Fruit fly (Drosophila melanogaster) whole organism, larva: ENCODE results near the gene CG5103.

Source experiments
- noc ChIP-seq: fragments of 200-800 bp; sonication (Bioruptor generic); optimal IDR thresholded peaks from 3 replicates; lab custom pipeline; 2019; ENCODE audit warnings: missing biosample characterization, mild to moderate bottlenecking, missing genetic modification characterization, moderate library complexity

Gene CG5103

DNA sequence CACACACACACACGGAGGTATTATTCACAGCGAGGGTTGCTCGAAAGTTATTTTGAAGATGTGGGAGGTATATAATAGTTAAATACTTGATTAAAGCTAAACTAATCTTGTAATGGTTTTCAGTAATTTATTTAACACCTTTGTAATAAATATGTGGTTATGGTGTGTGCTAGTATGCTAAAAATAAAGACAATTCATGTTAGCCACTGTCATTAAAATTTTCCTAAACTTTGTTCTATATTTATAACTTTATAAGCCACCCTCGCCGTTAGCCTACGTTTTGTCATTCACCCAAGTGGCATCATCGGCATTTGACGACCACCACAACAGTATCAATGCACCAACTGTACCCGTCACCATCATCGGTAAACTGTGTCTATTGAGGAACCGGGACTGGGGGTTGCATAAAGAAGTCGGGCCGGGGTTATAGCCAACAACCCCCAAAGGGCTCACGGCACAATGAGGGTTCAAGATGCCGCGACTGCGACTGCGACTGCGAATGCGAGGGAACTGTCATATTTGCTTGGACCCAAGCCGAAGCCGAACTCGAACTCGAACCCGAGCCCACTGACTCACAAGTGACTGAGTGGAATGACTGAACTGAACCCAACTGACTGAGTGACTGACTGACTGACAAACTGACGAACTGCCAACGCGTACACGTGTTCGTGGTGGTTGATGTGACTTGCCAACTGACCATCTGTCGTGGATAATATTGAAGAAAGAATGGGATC lies 21.6 kb downstream of the CG5103 start:
- TF ChIP-seq noc (tag; lab: Kevin White, UChicago): no peak

- TF ChIP-seq noc (tag; lab: Kevin White, UChicago): no peak
Observed at dm6 chr3L:18270895-18271294, 23.2 kb downstream of the CG5103 start.

- no peak for TF ChIP-seq noc (tag; lab: Kevin White, UChicago)
Observed at dm6 chr3L:18268070-18268626, 25.9 kb downstream of the CG5103 start.

- no peak for TF ChIP-seq noc (tag; lab: Kevin White, UChicago)
Observed at dm6 chr3L:18266462-18266861, 27.6 kb downstream of the CG5103 start.

DNA sequence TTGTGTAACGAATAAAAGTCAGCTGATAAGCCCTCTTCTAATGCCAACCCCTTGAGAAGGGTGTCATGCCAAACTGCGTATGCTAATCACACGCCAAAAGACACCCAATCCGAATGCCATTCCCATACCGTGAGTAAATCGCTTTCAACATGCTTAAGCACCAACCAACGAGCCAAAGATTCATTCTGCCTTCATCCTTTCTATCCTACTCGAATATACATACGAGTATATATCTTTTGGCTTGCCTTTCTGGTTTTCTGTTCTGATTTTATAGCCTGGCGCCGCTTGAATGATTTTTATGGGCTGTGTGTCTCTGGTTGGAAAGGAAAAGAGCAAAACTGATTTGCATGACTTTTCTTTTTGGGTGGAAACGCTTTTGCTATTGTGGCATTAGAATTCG lies 28.5 kb downstream of the CG5103 start:
- TF ChIP-seq noc (tag; lab: Kevin White, UChicago): no peak

dm6 chr3L:18258756-18259155 lies 35.3 kb downstream of the CG5103 start:
- TF ChIP-seq noc (tag; lab: Kevin White, UChicago): no peak

DNA sequence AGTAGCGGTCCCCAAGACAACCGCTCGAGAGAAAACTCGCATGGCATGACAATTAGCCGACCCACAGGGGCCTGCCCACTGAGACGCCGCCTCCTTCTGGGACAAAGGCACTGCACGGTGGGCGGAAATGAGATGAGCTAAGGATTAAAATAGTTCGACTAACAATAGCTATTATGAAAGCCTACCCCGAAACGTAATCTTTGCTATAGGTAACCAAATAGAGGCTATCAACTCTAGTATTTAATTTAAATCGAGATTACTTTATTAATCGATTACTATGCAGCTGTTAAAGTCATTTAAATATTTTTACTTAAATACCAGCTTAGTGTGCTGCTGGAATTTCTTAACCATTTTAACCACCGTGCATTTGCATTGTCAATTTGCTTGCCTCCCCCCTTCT lies 37.1 kb downstream of the CG5103 start:
- no peak for TF ChIP-seq noc (tag; lab: Kevin White, UChicago)

dm6 chr3L:18251788-18252187 lies 42.3 kb downstream of the CG5103 start, which contains the start of gene CheA75a:
Gene CheA75a, plus strand, starts transcription at chr3L:18252088.
- no peak for TF ChIP-seq noc (tag; lab: Kevin White, UChicago)

dm6 chr3L:18250652-18251051 lies 43.4 kb downstream of the CG5103 start:
- no peak for TF ChIP-seq noc (tag; lab: Kevin White, UChicago)

dm6 chr3L:18248815-18249214 lies 45.2 kb downstream of the CG5103 start:
- TF ChIP-seq noc (tag; lab: Kevin White, UChicago): no peak

DNA sequence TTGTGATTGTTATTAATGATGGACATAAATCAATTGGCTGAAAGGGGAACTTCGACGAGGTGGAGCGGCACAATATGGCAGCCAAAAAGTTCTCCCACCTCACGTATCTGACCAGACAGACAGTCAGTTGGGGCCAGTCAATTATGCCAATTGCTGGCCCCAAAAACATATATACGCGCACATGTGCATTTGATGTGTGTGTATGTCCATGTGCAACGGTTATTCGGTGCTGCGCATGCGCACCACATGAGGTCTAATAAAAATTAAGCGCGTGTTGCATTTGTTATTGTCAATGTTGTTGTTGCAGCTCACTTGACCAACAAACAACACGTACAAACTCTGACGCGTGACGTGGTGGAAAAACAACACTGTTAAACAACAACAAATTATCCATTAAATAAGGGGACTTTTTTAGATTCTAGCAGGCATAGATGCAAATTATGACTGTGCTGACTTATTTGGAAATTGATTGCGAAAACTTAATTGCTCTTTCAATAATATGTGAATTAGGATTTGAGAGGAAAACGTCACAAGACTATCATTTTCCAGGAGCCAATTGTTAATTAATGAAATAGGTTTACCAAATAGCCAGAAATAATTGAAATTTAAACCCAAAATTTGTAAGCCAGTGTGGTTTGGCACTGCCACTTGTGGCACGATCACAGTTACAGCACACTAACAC lies 45.8 kb downstream of the CG5103 start:
- no peak for TF ChIP-seq noc (tag; lab: Kevin White, UChicago)

DNA sequence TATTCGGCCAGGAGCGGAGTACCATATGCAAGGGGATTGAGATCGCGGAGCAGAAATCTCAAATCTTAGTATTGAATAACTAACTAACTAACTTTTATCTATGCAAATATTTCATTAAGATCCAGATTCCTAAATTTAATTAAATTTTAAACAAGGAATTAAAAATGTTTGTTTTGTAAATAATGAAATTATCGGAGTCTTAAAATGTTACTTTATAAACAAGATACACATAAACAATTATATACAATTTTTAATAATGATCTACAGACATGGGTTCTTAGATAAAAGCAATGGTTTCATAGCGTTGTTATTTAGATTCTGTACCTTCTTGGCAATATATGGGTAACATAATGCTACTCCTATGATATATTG lies 48.4 kb downstream of the CG5103 start:
- no peak for TF ChIP-seq noc (tag; lab: Kevin White, UChicago)

DNA sequence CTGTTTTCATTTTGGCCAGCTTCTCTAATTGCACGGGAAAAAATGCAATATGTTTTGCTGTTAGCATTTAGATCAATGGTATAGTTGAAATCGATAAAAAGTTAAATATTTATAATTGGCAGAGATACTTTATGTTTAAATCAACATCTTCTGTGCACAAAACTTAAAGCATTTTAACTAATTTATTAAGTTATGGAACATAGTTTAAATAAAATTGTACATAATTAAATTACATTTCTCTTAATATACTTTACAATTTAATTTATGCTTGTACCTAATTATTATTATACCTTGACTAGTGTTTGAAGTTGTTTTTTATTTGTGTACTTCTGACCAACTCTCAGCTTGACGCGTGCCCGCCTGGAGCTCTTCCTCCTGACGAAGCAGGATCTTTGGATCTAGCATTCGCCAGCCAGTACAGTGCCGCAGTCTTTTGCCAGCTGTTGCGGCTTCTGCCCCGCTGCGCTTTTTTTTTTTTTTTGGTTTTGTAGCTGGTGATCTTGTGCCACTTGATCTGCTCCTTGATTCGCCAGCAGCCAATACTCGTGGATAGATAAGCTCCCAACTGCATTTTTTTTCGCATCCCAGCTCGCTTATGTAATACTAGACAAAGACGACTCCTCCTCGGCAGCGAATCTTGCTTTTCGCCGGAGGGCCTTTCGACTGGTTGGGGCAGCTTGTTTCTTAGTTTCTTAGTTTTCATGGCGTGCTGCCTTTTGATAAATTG lies 48.9 kb downstream of the CG5103 start:
- TF ChIP-seq noc (tag; lab: Kevin White, UChicago): no peak

DNA sequence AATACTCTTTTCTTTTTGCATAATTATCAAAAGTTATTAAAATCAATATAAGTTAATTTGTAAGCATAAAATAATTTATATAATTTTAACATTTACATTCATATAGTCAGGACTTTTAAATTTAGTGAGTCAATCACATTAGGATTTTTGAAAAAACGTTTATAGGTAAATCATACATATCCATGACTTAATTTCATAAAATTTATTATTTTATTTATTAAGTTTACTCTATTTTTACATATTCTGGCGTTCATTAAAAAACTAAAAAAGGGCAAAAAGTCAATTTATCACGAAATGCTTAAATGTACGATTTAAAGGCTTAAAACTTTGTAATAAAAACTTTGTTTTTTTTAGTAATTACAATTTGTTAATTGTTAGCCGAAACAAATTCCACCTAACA lies 49.9 kb downstream of the CG5103 start:
- TF ChIP-seq noc (tag; lab: Kevin White, UChicago): no peak

dm6 chr3L:18243673-18244072 lies 50.4 kb downstream of the CG5103 start:
- no peak for TF ChIP-seq noc (tag; lab: Kevin White, UChicago)

DNA sequence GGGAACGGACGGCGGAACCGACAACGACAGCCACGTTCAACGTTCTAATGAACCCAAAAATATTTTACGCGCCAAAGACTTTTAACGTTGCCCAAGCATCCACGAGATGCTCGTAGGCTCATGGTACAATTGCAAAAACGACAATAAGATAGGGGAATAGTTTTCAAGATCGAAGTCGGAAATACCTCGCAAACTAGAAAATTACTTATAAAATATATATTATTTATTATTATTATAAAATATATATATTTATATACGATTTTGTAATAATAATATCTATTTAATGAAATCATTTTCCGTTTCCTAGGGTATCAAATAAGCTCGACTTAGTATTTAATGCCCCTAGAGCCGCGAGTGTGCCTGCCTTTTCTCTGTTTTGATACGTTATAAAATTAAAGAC lies 50.9 kb downstream of the CG5103 start:
- peak; percentile 45 for TF ChIP-seq noc (tag; lab: Kevin White, UChicago)
